Comparison of ENCODE assay signal across 4 fruit fly cellular contexts in genomic region chr3R:12128151-12128970, dm6.
A peak's percentile ranks its signal among the peaks of the same experiment; 100 is the strongest.
TF ChIP-seq lines count a peak whose summit lies in the region.

TSS of gene CG4702 (minus strand) at chr3R:12128201.

- TF ChIP-seq CTCF in whole organism, embryonic (GFP tag; optimal IDR thresholded peaks at IDR 0.05; lab: Kevin White, UChicago), result no peak

TF ChIP-seq in whole organism, embryonic, 481 proteins besides CTCF, POLR2A, EP300 and RAD21 (continues in another document):
- TF ChIP-seq Sry-β (GFP tag; optimal IDR thresholded peaks at IDR 0.05; lab: Kevin White, UChicago) (peak; percentile 91), slbo (GFP tag; IDR thresholded peaks at IDR 0.05; lab: Robert Waterston, UW) (no peak), CG7987 (GFP tag; optimal IDR thresholded peaks at IDR 0.05; lab: Kevin White, UChicago) (no peak), Sin3A (optimal IDR thresholded peaks at IDR 0.05; lab: Kevin White, UChicago) (no peak), CG18599 (GFP tag; optimal IDR thresholded peaks at IDR 0.05; lab: Kevin White, UChicago) (no peak), usp (GFP tag; optimal IDR thresholded peaks at IDR 0.05; lab: Kevin White, UChicago) (no peak), knrl (GFP tag; IDR thresholded peaks at IDR 0.05; lab: Robert Waterston, UW; ENCODE audit: partially characterized antibody) (0 out of 3 replicates have a peak, but pooled peaks have one; percentile 36), CG12769 (tag; optimal IDR thresholded peaks at IDR 0.05; lab: Kevin White, UChicago) (peak; percentile 64), row (GFP tag; IDR thresholded peaks at IDR 0.05; lab: Robert Waterston, UW) (peak; percentile 63; the same call in 2 of the 3 replicates), tll (GFP tag; optimal IDR thresholded peaks at IDR 0.05; lab: Kevin White, UChicago) (peak in 1 of 2 experiments; percentile 100), Deaf1 (tag; optimal IDR thresholded peaks at IDR 0.05; lab: Kevin White, UChicago) (peak; percentile 13), fd64A (GFP tag; optimal IDR thresholded peaks at IDR 0.05; lab: Kevin White, UChicago) (no peak), CG31441 (GFP tag; IDR thresholded peaks at IDR 0.05; lab: Robert Waterston, UW) (0 out of 2 replicates have a peak, but pooled peaks have one; percentile 14), CG6689 (GFP tag; IDR thresholded peaks at IDR 0.05; lab: Robert Waterston, UW) (no peak), gsb (GFP tag; IDR thresholded peaks at IDR 0.05; lab: Robert Waterston, UW) (no peak), Hr3 (GFP tag; optimal IDR thresholded peaks at IDR 0.05; lab: Kevin White, UChicago) (no peak), eve (GFP tag; optimal IDR thresholded peaks at IDR 0.05; lab: Kevin White, UChicago) (no peak), tup (GFP tag; optimal IDR thresholded peaks at IDR 0.05; lab: Kevin White, UChicago) (no peak), CG2712 (tag; optimal IDR thresholded peaks at IDR 0.05; lab: Kevin White, UChicago) (no peak), stwl (tag; optimal IDR thresholded peaks at IDR 0.05; lab: Kevin White, UChicago) (peak; percentile 15), BEAF-32 (GFP tag; optimal IDR thresholded peaks at IDR 0.05; lab: Kevin White, UChicago) (peak; percentile 26)

TF ChIP-seq in whole organism, prepupa, 60 proteins besides CTCF, POLR2A, EP300 and RAD21:
- no peak for TF ChIP-seq CG8119 (GFP tag; IDR thresholded peaks at IDR 0.05; lab: Robert Waterston, UW)
- no peak for TF ChIP-seq achi (GFP tag; optimal IDR thresholded peaks at IDR 0.05; lab: Kevin White, UChicago)
- peak; percentile 30 for TF ChIP-seq Eip78C (GFP tag; lab: Kevin White, UChicago)
- peak in 1 of 2 experiments; percentile 36 for TF ChIP-seq ss (GFP tag; optimal IDR thresholded peaks at IDR 0.05; lab: Kevin White, UChicago)
- peak; percentile 24; the same call in 1 of the 3 replicates for TF ChIP-seq CG6163 (GFP tag; IDR thresholded peaks at IDR 0.05; lab: Robert Waterston, UW)
- peak; percentile 3 for TF ChIP-seq CG6808 (GFP tag; optimal IDR thresholded peaks at IDR 0.05; lab: Kevin White, UChicago)
- TF ChIP-seq svp (GFP tag; lab: Kevin White, UChicago), result peak; percentile 51
- no peak for TF ChIP-seq Sox15 (GFP tag; optimal IDR thresholded peaks at IDR 0.05; lab: Kevin White, UChicago)
- TF ChIP-seq dsx (GFP tag; optimal IDR thresholded peaks at IDR 0.05; lab: Kevin White, UChicago; ENCODE audit: poor library complexity, severe bottlenecking), result peak; percentile 92
- no peak for TF ChIP-seq Lpt (GFP tag; optimal IDR thresholded peaks at IDR 0.05; lab: Kevin White, UChicago)
- TF ChIP-seq spab (GFP tag; optimal IDR thresholded peaks at IDR 0.05; lab: Kevin White, UChicago), result no peak
- no peak for TF ChIP-seq CG15336 (GFP tag; IDR thresholded peaks at IDR 0.05; lab: Robert Waterston, UW)
- no peak for TF ChIP-seq acj6 (GFP tag; optimal IDR thresholded peaks at IDR 0.05; lab: Kevin White, UChicago)
- TF ChIP-seq Eip93F (GFP tag; optimal IDR thresholded peaks at IDR 0.05; lab: Kevin White, UChicago), result no peak
- no peak for TF ChIP-seq Gug (GFP tag; IDR thresholded peaks at IDR 0.05; lab: Robert Waterston, UW)

TF ChIP-seq in whole organism, pupa, 21 proteins besides CTCF, POLR2A, EP300 and RAD21:
- no peak for TF ChIP-seq CG34367 (tag; optimal IDR thresholded peaks at IDR 0.05; lab: Kevin White, UChicago)
- no peak for TF ChIP-seq Snoo (tag; optimal IDR thresholded peaks at IDR 0.05; lab: Kevin White, UChicago)
- peak; percentile 5 for TF ChIP-seq CG8159 (tag; optimal IDR thresholded peaks at IDR 0.05; lab: Kevin White, UChicago)
- TF ChIP-seq CG14655 (GFP tag; optimal IDR thresholded peaks at IDR 0.05; lab: Kevin White, UChicago), result peak; percentile 12

TF ChIP-seq in whole organism, wandering third instar larva, 38 proteins besides CTCF, POLR2A, EP300 and RAD21:
- peak; percentile 80 for TF ChIP-seq Myc (optimal IDR thresholded peaks at IDR 0.05; lab: Kevin White, UChicago)
- TF ChIP-seq woc (GFP tag; optimal IDR thresholded peaks at IDR 0.05; lab: Kevin White, UChicago), result peak; percentile 16
- no peak for TF ChIP-seq Sp1 (GFP tag; optimal IDR thresholded peaks at IDR 0.05; lab: Kevin White, UChicago)
- TF ChIP-seq psq (GFP tag; optimal IDR thresholded peaks at IDR 0.05; lab: Kevin White, UChicago), result no peak
- TF ChIP-seq jim (GFP tag; optimal IDR thresholded peaks at IDR 0.05; lab: Kevin White, UChicago), result no peak
- peak; percentile 13 for TF ChIP-seq HLH106 (tag; optimal IDR thresholded peaks at IDR 0.05; lab: Kevin White, UChicago)

Comparison
In these comparisons a context has a peak if more than half of its experiments do, and no peak if none do; other contexts are left out.
1. Of the 7 proteins assayed by ChIP-seq in both whole organism, embryonic and whole organism, prepupa: peak only in whole organism, embryonic: Blimp-1; only in whole organism, prepupa: none; in both: none; in neither: 6.